Worm (Caenorhabditis elegans): ENCODE measurements around the gene srv-32.

ce11 chrIV:6237508-6238227, 44.4 kb downstream of the srv-32 start, which contains the start of the genes F58F9.6 and F58F9.8:
- TF ChIP-seq lsy-2 (tag; optimal IDR thresholded peaks at IDR 0.05) (no peak), ztf-11 (tag; optimal IDR thresholded peaks at IDR 0.05) (no peak), ama-1 (optimal IDR thresholded peaks at IDR 0.05) (no peak), lin-39 (tag; optimal IDR thresholded peaks at IDR 0.05) (no peak), nhr-237 (tag; optimal IDR thresholded peaks at IDR 0.05) (no peak), unc-30 (tag; optimal IDR thresholded peaks at IDR 0.05) (no peak), lin-13 (GFP tag; optimal IDR thresholded peaks at IDR 0.05) (no peak), nhr-28 (tag; optimal IDR thresholded peaks at IDR 0.05) (no peak), unc-62 (GFP tag; optimal IDR thresholded peaks at IDR 0.05) (no peak), fkh-10 (GFP tag; optimal IDR thresholded peaks at IDR 0.05) (no peak), ztf-4 (tag; optimal IDR thresholded peaks at IDR 0.05) (no peak), tbx-2 (tag; optimal IDR thresholded peaks at IDR 0.05) (no peak), elt-3 (tag; optimal IDR thresholded peaks at IDR 0.05) (no peak), snpc-4 (tag; optimal IDR thresholded peaks at IDR 0.05) (no peak)
